Worm (Caenorhabditis elegans): ENCODE data around the gene srx-128.

Gene srx-128

ce11 chrV:13790557-13790956, 46.7 kb upstream of the srx-128 start:
- TF ChIP-seq tbx-8 (GFP tag; optimal IDR thresholded peaks at IDR 0.05) (no peak), nhr-12 (tag; optimal IDR thresholded peaks at IDR 0.05) (no peak), mep-1 (tag; optimal IDR thresholded peaks at IDR 0.05) (no peak), elt-1 (tag; optimal IDR thresholded peaks at IDR 0.05; ENCODE audit: borderline replicate concordance, insufficient read depth) (no peak), unc-39 (tag; optimal IDR thresholded peaks at IDR 0.05) (no peak), pha-4 (tag; optimal IDR thresholded peaks at IDR 0.05) (no peak), hlh-1 (tag; optimal IDR thresholded peaks at IDR 0.05) (no peak), ham-2 (GFP tag; optimal IDR thresholded peaks at IDR 0.05) (no peak), ceh-83 (GFP tag; optimal IDR thresholded peaks at IDR 0.05) (no peak), ces-1 (GFP tag; optimal IDR thresholded peaks at IDR 0.05) (no peak), drap-1 (GFP tag; optimal IDR thresholded peaks at IDR 0.05) (no peak)

- TF ChIP-seq cnd-1 (tag; optimal IDR thresholded peaks at IDR 0.05) (no peak), nhr-76 (tag; optimal IDR thresholded peaks at IDR 0.05) (no peak), ces-1 (GFP tag; optimal IDR thresholded peaks at IDR 0.05) (no peak), sem-2 (GFP tag; optimal IDR thresholded peaks at IDR 0.05) (no peak), ztf-11 (tag; optimal IDR thresholded peaks at IDR 0.05) (no peak), nhr-12 (tag; optimal IDR thresholded peaks at IDR 0.05) (no peak), unc-39 (tag; optimal IDR thresholded peaks at IDR 0.05) (no peak), blmp-1 (tag; optimal IDR thresholded peaks at IDR 0.05) (no peak), nhr-2 (tag; optimal IDR thresholded peaks at IDR 0.05) (no peak), unc-62 (GFP tag; optimal IDR thresholded peaks at IDR 0.05) (no peak), ceh-43 (GFP tag; optimal IDR thresholded peaks at IDR 0.05) (no peak), ceh-39 (tag; optimal IDR thresholded peaks at IDR 0.05) (no peak)
Observed at ce11 chrV:13794046-13794445, 43.2 kb upstream of the srx-128 start.

ce11 chrV:13796246-13796776, 41.0 kb upstream of the srx-128 start, which contains the start of gene twk-32:
Gene twk-32, plus strand, starts transcription at chrV:13796641.
- peak; percentile 18 for TF ChIP-seq ces-1 (GFP tag; optimal IDR thresholded peaks at IDR 0.05)
- TF ChIP-seq lsy-2 (tag; optimal IDR thresholded peaks at IDR 0.05) = no peak

ce11 chrV:13799190-13799589, 38.1 kb upstream of the srx-128 start:
- TF ChIP-seq ceh-83 (GFP tag; optimal IDR thresholded peaks at IDR 0.05) (no peak), ceh-43 (GFP tag; optimal IDR thresholded peaks at IDR 0.05) (no peak), unc-120 (tag; optimal IDR thresholded peaks at IDR 0.05; ENCODE audit: poor library complexity, severe bottlenecking) (no peak), zip-8 (tag; optimal IDR thresholded peaks at IDR 0.05) (no peak), hlh-1 (tag; optimal IDR thresholded peaks at IDR 0.05) (no peak), nhr-237 (tag; optimal IDR thresholded peaks at IDR 0.05) (no peak), mab-5 (tag; optimal IDR thresholded peaks at IDR 0.05) (no peak), drap-1 (GFP tag; optimal IDR thresholded peaks at IDR 0.05) (no peak), sem-2 (GFP tag; optimal IDR thresholded peaks at IDR 0.05) (no peak), nhr-28 (tag; optimal IDR thresholded peaks at IDR 0.05) (no peak), cnd-1 (tag; optimal IDR thresholded peaks at IDR 0.05) (no peak), blmp-1 (tag; optimal IDR thresholded peaks at IDR 0.05) (no peak), nhr-12 (tag; optimal IDR thresholded peaks at IDR 0.05) (no peak), tbx-8 (GFP tag; optimal IDR thresholded peaks at IDR 0.05) (no peak), lin-13 (tag; optimal IDR thresholded peaks at IDR 0.05) (no peak), flh-1 (GFP tag; optimal IDR thresholded peaks at IDR 0.05) (no peak), snpc-4 (tag; optimal IDR thresholded peaks at IDR 0.05) (no peak), bed-3 (GFP tag; optimal IDR thresholded peaks at IDR 0.05) (no peak), lsy-2 (tag; optimal IDR thresholded peaks at IDR 0.05) (no peak)

ce11 chrV:13803902-13804301, 33.4 kb upstream of the srx-128 start, which contains the start of gene swan-2:
Gene swan-2, minus strand, starts transcription at chrV:13804281.
- no peak for TF ChIP-seq ces-1 (GFP tag; optimal IDR thresholded peaks at IDR 0.05)
- TF ChIP-seq bed-3 (GFP tag; optimal IDR thresholded peaks at IDR 0.05) = no peak
- TF ChIP-seq lsy-2 (tag; optimal IDR thresholded peaks at IDR 0.05) = no peak
- no peak for TF ChIP-seq ceh-83 (GFP tag; optimal IDR thresholded peaks at IDR 0.05)
- no peak for TF ChIP-seq nhr-76 (tag; optimal IDR thresholded peaks at IDR 0.05)
- no peak for TF ChIP-seq unc-62 (GFP tag; optimal IDR thresholded peaks at IDR 0.05)
- no peak for TF ChIP-seq ceh-43 (GFP tag; optimal IDR thresholded peaks at IDR 0.05)
- no peak for TF ChIP-seq elt-3 (tag; optimal IDR thresholded peaks at IDR 0.05)
- TF ChIP-seq lin-32 (GFP tag; optimal IDR thresholded peaks at IDR 0.05) = no peak
- TF ChIP-seq lin-13 (tag; optimal IDR thresholded peaks at IDR 0.05) = no peak
- TF ChIP-seq snpc-4 (tag; optimal IDR thresholded peaks at IDR 0.05) = no peak
- TF ChIP-seq unc-39 (tag; optimal IDR thresholded peaks at IDR 0.05) = no peak
- no peak for TF ChIP-seq unc-120 (tag; optimal IDR thresholded peaks at IDR 0.05; ENCODE audit: poor library complexity, severe bottlenecking)
- TF ChIP-seq zip-8 (tag; optimal IDR thresholded peaks at IDR 0.05) = no peak
- no peak for TF ChIP-seq mep-1 (tag; optimal IDR thresholded peaks at IDR 0.05)
